Worm (Caenorhabditis elegans) whole organism, midembryonic: ENCODE measurements around the gene cgef-1.

ENCODE experiments used
- T22C8.4 ChIP-seq: fragments of 200-800 bp; sonication (Bioruptor generic); IDR thresholded peaks from 2 replicates; pipeline ENCODE4 v1.3.6; 2022; ENCODE audit warnings: missing genetic modification characterization, missing compliant biosample characterization
- cog-1 ChIP-seq: sonication (generic microtip); optimal IDR thresholded peaks from 2 replicates; lab custom pipeline; 2016; ENCODE audit warnings: missing genetic modification characterization, missing compliant biosample characterization
- flt-1 ChIP-seq: fragments of 200-800 bp; sonication (Bioruptor generic); IDR thresholded peaks from 2 replicates; pipeline ENCODE4 v1.3.6; 2022; ENCODE audit warnings: missing genetic modification characterization, missing compliant biosample characterization
- klf-2 ChIP-seq: fragments of 200-800 bp; sonication (Bioruptor generic); conservative IDR thresholded peaks from 2 replicates; pipeline ENCODE4 v1.3.6; 2022; ENCODE audit warnings: missing genetic modification reagents, missing genetic modification characterization, missing compliant biosample characterization
- med-1 ChIP-seq: sonication (generic microtip); optimal IDR thresholded peaks from 2 replicates; lab custom pipeline; 2017; ENCODE audit warnings: missing genetic modification characterization, mild to moderate bottlenecking, missing compliant biosample characterization, antibody characterized with exemption, missing genetic modification reagents; ENCODE audit not compliant: insufficient read depth
- ref-1 ChIP-seq: fragments of 200-800 bp; sonication (Bioruptor generic); conservative IDR thresholded peaks from 2 replicates; pipeline ENCODE4 v1.3.6; 2022; ENCODE audit warnings: missing genetic modification reagents, missing genetic modification characterization, missing compliant biosample characterization
- tab-1 ChIP-seq: fragments of 200-800 bp; sonication (Bioruptor generic); IDR thresholded peaks from 2 replicates; pipeline ENCODE4 v1.3.6; 2022; ENCODE audit warnings: missing genetic modification characterization, missing compliant biosample characterization
- ztf-23 ChIP-seq: fragments of 200-800 bp; sonication (Bioruptor generic); IDR thresholded peaks from 2 replicates; pipeline ENCODE4 v1.3.6; 2022; ENCODE audit warnings: missing genetic modification reagents, missing genetic modification characterization, missing compliant biosample characterization
- ztf-29 ChIP-seq: fragments of 200-800 bp; sonication (Bioruptor generic); IDR thresholded peaks from 2 replicates; pipeline ENCODE4 v1.3.6; 2022; ENCODE audit warnings: missing genetic modification reagents, missing genetic modification characterization, missing compliant biosample characterization

Gene cgef-1

ce11 chrX:2818899-2819298 is 47.1 kb downstream of the cgef-1 start:
- TF ChIP-seq T22C8.4, result no peak
- no peak for TF ChIP-seq ref-1
- no peak for TF ChIP-seq ztf-29 (GFP tag; lab: Robert Waterston, UW)
- TF ChIP-seq klf-2 (GFP tag; lab: Robert Waterston, UW), result no peak
- TF ChIP-seq med-1 (GFP tag; lab: Kevin White, UChicago), result no peak
- no peak for TF ChIP-seq flt-1
- TF ChIP-seq ztf-23, result no peak
- no peak for TF ChIP-seq tab-1
- no peak for TF ChIP-seq cog-1 (tag; lab: Kevin White, UChicago)

- TF ChIP-seq ztf-23 (no peak), tab-1 (no peak), ref-1 (no peak), ztf-29 (GFP tag; lab: Robert Waterston, UW) (no peak), med-1 (GFP tag; lab: Kevin White, UChicago) (no peak)
Measured at ce11 chrX:2819747-2820146, 47.9 kb downstream of the cgef-1 start.

- TF ChIP-seq ztf-23 (no peak), tab-1 (no peak), flt-1 (no peak), klf-2 (GFP tag; lab: Robert Waterston, UW) (no peak), ztf-29 (GFP tag; lab: Robert Waterston, UW) (no peak), T22C8.4 (no peak), med-1 (GFP tag; lab: Kevin White, UChicago) (no peak), cog-1 (tag; lab: Kevin White, UChicago) (no peak), ref-1 (no peak)
Measured at ce11 chrX:2820148-2820547, 48.3 kb downstream of the cgef-1 start, which contains the start of gene tsp-6. tsp-6 (plus strand) TSS chrX:2820448.

ce11 chrX:2826337-2826736 is 54.5 kb downstream of the cgef-1 start:
- no peak for TF ChIP-seq med-1 (GFP tag; lab: Kevin White, UChicago)
- no peak for TF ChIP-seq T22C8.4
- TF ChIP-seq ztf-23, result no peak
- no peak for TF ChIP-seq ztf-29 (GFP tag; lab: Robert Waterston, UW)
- TF ChIP-seq klf-2 (GFP tag; lab: Robert Waterston, UW), result no peak
- no peak for TF ChIP-seq flt-1
- TF ChIP-seq cog-1 (tag; lab: Kevin White, UChicago), result no peak
- TF ChIP-seq ref-1, result no peak
- TF ChIP-seq tab-1, result no peak

ce11 chrX:2827702-2828182 is 55.9 kb downstream of the cgef-1 start, which contains the start of gene ssr-2:
ssr-2 (minus strand) TSS chrX:2827752.
- no peak for TF ChIP-seq ztf-23
- TF ChIP-seq flt-1, result no peak
- no peak for TF ChIP-seq T22C8.4
- no peak for TF ChIP-seq tab-1
- TF ChIP-seq cog-1 (tag; lab: Kevin White, UChicago), result no peak
- no peak for TF ChIP-seq ref-1
- no peak for TF ChIP-seq med-1 (GFP tag; lab: Kevin White, UChicago)
- no peak for TF ChIP-seq klf-2 (GFP tag; lab: Robert Waterston, UW)
- TF ChIP-seq ztf-29 (GFP tag; lab: Robert Waterston, UW), result no peak

- TF ChIP-seq klf-2 (GFP tag; lab: Robert Waterston, UW), result no peak
- TF ChIP-seq flt-1, result no peak
- no peak for TF ChIP-seq tab-1
- no peak for TF ChIP-seq T22C8.4
Measured at ce11 chrX:2836770-2837169, 64.9 kb downstream of the cgef-1 start.

- TF ChIP-seq ztf-23 (no peak), cog-1 (tag; lab: Kevin White, UChicago) (no peak), tab-1 (no peak)
Measured at ce11 chrX:2837477-2837876, 65.6 kb downstream of the cgef-1 start.

- TF ChIP-seq ztf-23, result no peak
- no peak for TF ChIP-seq T22C8.4
- no peak for TF ChIP-seq cog-1 (tag; lab: Kevin White, UChicago)
- TF ChIP-seq flt-1, result no peak
- TF ChIP-seq ztf-29 (GFP tag; lab: Robert Waterston, UW), result no peak
- no peak for TF ChIP-seq ref-1
Measured at ce11 chrX:2838619-2839018, 66.8 kb downstream of the cgef-1 start.

ce11 chrX:2840287-2840686 is 68.4 kb downstream of the cgef-1 start, which contains the start of gene Y71H10B.1:
Y71H10B.1 (minus strand) TSS chrX:2840292.
- TF ChIP-seq med-1 (GFP tag; lab: Kevin White, UChicago) (no peak), klf-2 (GFP tag; lab: Robert Waterston, UW) (no peak), ref-1 (no peak), tab-1 (no peak), cog-1 (tag; lab: Kevin White, UChicago) (no peak), ztf-23 (no peak), T22C8.4 (no peak), flt-1 (no peak), ztf-29 (GFP tag; lab: Robert Waterston, UW) (no peak)

ce11 chrX:2841754-2842153 is 69.9 kb downstream of the cgef-1 start:
- TF ChIP-seq ztf-29 (GFP tag; lab: Robert Waterston, UW) (no peak), med-1 (GFP tag; lab: Kevin White, UChicago) (no peak), T22C8.4 (no peak), flt-1 (no peak), klf-2 (GFP tag; lab: Robert Waterston, UW) (no peak), cog-1 (tag; lab: Kevin White, UChicago) (no peak), ref-1 (no peak), ztf-23 (no peak), tab-1 (no peak)

- TF ChIP-seq T22C8.4 (no peak), klf-2 (GFP tag; lab: Robert Waterston, UW) (no peak), flt-1 (no peak), med-1 (GFP tag; lab: Kevin White, UChicago) (no peak), cog-1 (tag; lab: Kevin White, UChicago) (no peak), tab-1 (no peak), ztf-29 (GFP tag; lab: Robert Waterston, UW) (no peak), ztf-23 (no peak), ref-1 (no peak)
Measured at ce11 chrX:2843508-2843907, 71.7 kb downstream of the cgef-1 start.
